Fruit fly (Drosophila melanogaster): Measurements from ENCODE around the gene CG13722.
A peak's percentile ranks its signal among the peaks of the same experiment; 100 is the strongest.

CG13722 gene

dm6 chr3L:4516378-4516777, 25.6 kb upstream of the CG13722 start:
- TF ChIP-seq HLH3B (GFP tag; IDR thresholded peaks at IDR 0.05) (no peak), CG7987 (GFP tag; optimal IDR thresholded peaks at IDR 0.05) (no peak), vvl (GFP tag; IDR thresholded peaks at IDR 0.05) (0 out of 2 replicates have a peak, but pooled peaks have one; percentile 39), CG6175 (GFP tag; IDR thresholded peaks at IDR 0.05) (peak; percentile 44; the same call in 1 of the 3 replicates), croc (GFP tag; conservative IDR thresholded peaks at IDR 0.05) (no peak), Drgx (GFP tag; IDR thresholded peaks at IDR 0.05) (0 out of 2 replicates have a peak, but pooled peaks have one; percentile 14), tgo (GFP tag; IDR thresholded peaks at IDR 0.05) (0 out of 3 replicates have a peak, but pooled peaks have one; percentile 15), CG4404 (GFP tag; IDR thresholded peaks at IDR 0.05) (0 out of 2 replicates have a peak, but pooled peaks have one; percentile 7), Awh (GFP tag; IDR thresholded peaks at IDR 0.05) (0 out of 2 replicates have a peak, but pooled peaks have one; percentile 12), pan (optimal IDR thresholded peaks at IDR 0.05) (no peak), pan (GFP tag; optimal IDR thresholded peaks at IDR 0.05 in 1 of 2, IDR thresholded peaks at IDR 0.05 in 1 of 2) (no peak), CG16863 (GFP tag; optimal IDR thresholded peaks at IDR 0.05) (no peak), chinmo (GFP tag; IDR thresholded peaks at IDR 0.05; ENCODE audit: partially characterized antibody) (peak; percentile 85; the same call in 3 of the 4 replicates), ase (GFP tag; IDR thresholded peaks at IDR 0.05) (0 out of 3 replicates have a peak, but pooled peaks have one; percentile 13), CG3995 (GFP tag; optimal IDR thresholded peaks at IDR 0.05) (no peak), Ets65A (GFP tag) (peak; percentile 59)

dm6 chr3L:4510317-4510716, 19.6 kb upstream of the CG13722 start:
- TF ChIP-seq CG13287 (GFP tag; IDR thresholded peaks at IDR 0.05; ENCODE audit: partially characterized antibody) = peak; percentile 67
- peak; percentile 31 for TF ChIP-seq stwl (tag; optimal IDR thresholded peaks at IDR 0.05)
- no peak for TF ChIP-seq CG16815 (GFP tag; optimal IDR thresholded peaks at IDR 0.05)
- peak; percentile 91 for TF ChIP-seq Dp (GFP tag; optimal IDR thresholded peaks at IDR 0.05)
- peak; percentile 92 for TF ChIP-seq E2f2 (GFP tag; IDR thresholded peaks at IDR 0.05)
- TF ChIP-seq CG6272 (GFP tag; IDR thresholded peaks at IDR 0.05) = no peak
- peak; percentile 99 for TF ChIP-seq CG15514 (GFP tag; optimal IDR thresholded peaks at IDR 0.05)
- peak; percentile 13 for TF ChIP-seq pzg (GFP tag; optimal IDR thresholded peaks at IDR 0.05)

DNA sequence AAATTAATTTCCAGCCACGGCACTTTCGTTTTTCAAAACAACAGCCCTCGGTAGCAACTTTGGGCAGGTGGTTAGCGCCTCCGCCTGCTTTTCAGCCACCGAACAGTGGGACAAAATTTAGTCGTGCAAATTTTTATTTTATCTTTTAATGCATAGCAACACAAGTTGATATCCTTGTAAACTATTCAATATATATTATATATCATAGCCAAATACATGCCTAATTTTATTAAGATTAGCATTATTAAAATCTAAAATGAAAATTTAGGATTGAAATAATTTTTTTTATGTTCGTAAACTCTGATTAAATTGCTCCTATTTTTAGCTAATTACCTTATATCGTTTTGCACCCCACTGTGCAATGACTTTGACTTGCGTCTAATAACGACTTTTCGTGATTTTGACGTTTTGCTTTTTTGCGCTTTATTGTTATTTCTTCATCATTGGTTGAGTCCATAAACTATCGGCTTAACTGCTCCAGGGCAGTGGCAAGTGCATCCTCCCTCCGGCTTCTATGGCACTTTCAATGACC, 18.2 kb upstream of the CG13722 start:
- TF ChIP-seq oc (tag; optimal IDR thresholded peaks at IDR 0.05) (peak; percentile 31), ci (GFP tag; IDR thresholded peaks at IDR 0.05) (no peak), CoRest (tag; optimal IDR thresholded peaks at IDR 0.05) (peak; percentile 40), chinmo (GFP tag; IDR thresholded peaks at IDR 0.05; ENCODE audit: partially characterized antibody) (no peak), sna (GFP tag; IDR thresholded peaks at IDR 0.05; ENCODE audit: partially characterized antibody) (no peak), row (GFP tag; IDR thresholded peaks at IDR 0.05) (0 out of 3 replicates have a peak, but pooled peaks have one; percentile 32), NfI (GFP tag; optimal IDR thresholded peaks at IDR 0.05) (no peak), CG10366 (GFP tag; IDR thresholded peaks at IDR 0.05) (no peak), Sox102F (GFP tag; optimal IDR thresholded peaks at IDR 0.05) (peak; percentile 64), CG11560 (tag; IDR thresholded peaks at IDR 0.05) (no peak), CG17385 (GFP tag; optimal IDR thresholded peaks at IDR 0.05) (peak; percentile 18), fd3F (GFP tag; optimal IDR thresholded peaks at IDR 0.05) (peak; percentile 6), CG14860 (GFP tag; IDR thresholded peaks at IDR 0.05; ENCODE audit: partially characterized antibody) (no peak), grau (tag; optimal IDR thresholded peaks at IDR 0.05) (peak; percentile 60), CG8388 (GFP tag; optimal IDR thresholded peaks at IDR 0.05) (peak; percentile 16), Blimp-1 (GFP tag; optimal IDR thresholded peaks at IDR 0.05) (peak; percentile 52), CG13424 (tag; optimal IDR thresholded peaks at IDR 0.05) (peak; percentile 27), CG14014 (GFP tag; IDR thresholded peaks at IDR 0.05) (0 out of 2 replicates have a peak, but pooled peaks have one; percentile 29), CG11695 (GFP tag; IDR thresholded peaks at IDR 0.05) (0 out of 3 replicates have a peak, but pooled peaks have one; percentile 11), insv (GFP tag; optimal IDR thresholded peaks at IDR 0.05) (no peak), Hr51 (GFP tag; optimal IDR thresholded peaks at IDR 0.05) (peak in 1 of 2 experiments; percentile 67), slbo (GFP tag; IDR thresholded peaks at IDR 0.05) (peak; percentile 12; the same call in 1 of the 2 replicates), sens (GFP tag) (peak; percentile 56), D (optimal IDR thresholded peaks at IDR 0.05) (no peak), D (GFP tag; optimal IDR thresholded peaks at IDR 0.05) (no peak)
